Fruit fly (Drosophila melanogaster) whole organism, embryonic: ENCODE data around the gene fru.
A peak's percentile ranks its signal among the peaks of the same experiment; 100 is the strongest.

Experiments
- Awh ChIP-seq: fragments of 200-800 bp; sonication (Bioruptor generic); IDR thresholded peaks from 2 replicates; pipeline ENCODE4, ENCODE4 v1.3.6; 2022; ENCODE audit warnings: missing biosample characterization, missing genetic modification characterization
- Blimp-1 ChIP-seq: fragments of 200-800 bp; sonication (Bioruptor generic); optimal IDR thresholded peaks from 3 replicates; lab custom pipeline; 2018; ENCODE audit warnings: missing biosample characterization, missing genetic modification characterization, mild to moderate bottlenecking, moderate library complexity, missing genetic modification reagents
- CG10274 ChIP-seq: fragments of 200-800 bp; sonication (Bioruptor generic); optimal IDR thresholded peaks from 3 replicates; lab custom pipeline; 2017; ENCODE audit warnings: missing biosample characterization, mild to moderate bottlenecking, missing genetic modification characterization
- CG12744 ChIP-seq: fragments of 200-800 bp; sonication (Bioruptor generic); optimal IDR thresholded peaks from 2 replicates; lab custom pipeline; 2016; ENCODE audit warnings: missing biosample characterization, missing genetic modification characterization
- CG13287 ChIP-seq: fragments of 200-800 bp; sonication (Bioruptor generic); IDR thresholded peaks from 2 replicates; pipeline ENCODE4 v1.3.6; 2022; ENCODE audit warnings: missing biosample characterization, missing genetic modification characterization; ENCODE audit not compliant: partially characterized antibody
- CG17385 ChIP-seq: fragments of 200-800 bp; sonication (Bioruptor generic); optimal IDR thresholded peaks from 3 replicates; lab custom pipeline; 2018; ENCODE audit warnings: missing biosample characterization, mild to moderate bottlenecking, missing genetic modification characterization
- CG17568 ChIP-seq: fragments of 200-800 bp; sonication (Bioruptor generic); optimal IDR thresholded peaks from 2 replicates; lab custom pipeline; 2018; ENCODE audit warnings: missing biosample characterization, mild to moderate bottlenecking, missing genetic modification characterization, moderate library complexity
- CG18262 ChIP-seq: fragments of 200-800 bp; optimal IDR thresholded peaks from 3 replicates; lab custom pipeline; 2019; ENCODE audit warnings: missing biosample characterization, mild to moderate bottlenecking, missing genetic modification characterization, moderate library complexity
- CG2678 ChIP-seq: fragments of 200-800 bp; sonication (Bioruptor generic); optimal IDR thresholded peaks from 3 replicates; lab custom pipeline; 2019; ENCODE audit warnings: missing biosample characterization, mild to moderate bottlenecking, missing genetic modification characterization, moderate library complexity
- CG2875 ChIP-seq: fragments of 200-800 bp; sonication (Bioruptor generic); optimal IDR thresholded peaks from 2 replicates; lab custom pipeline; 2017; ENCODE audit warnings: missing biosample characterization, mild to moderate bottlenecking, missing genetic modification characterization, missing genetic modification reagents
- CG42726 ChIP-seq: fragments of 200-800 bp; sonication (Bioruptor generic); IDR thresholded peaks from 2 replicates; pipeline ENCODE4 v1.3.6; 2022; ENCODE audit warnings: missing biosample characterization, missing genetic modification characterization; ENCODE audit not compliant: partially characterized antibody
- CG4424 ChIP-seq: fragments of 200-800 bp; sonication (Bioruptor generic); optimal IDR thresholded peaks from 3 replicates; lab custom pipeline; 2016; ENCODE audit warnings: missing biosample characterization, missing genetic modification characterization
- CG5180 ChIP-seq: fragments of 200-800 bp; sonication (Bioruptor generic); optimal IDR thresholded peaks from 3 replicates; lab custom pipeline; 2017; ENCODE audit warnings: missing biosample characterization, missing genetic modification characterization, mild to moderate bottlenecking, moderate library complexity, missing genetic modification reagents
- CG6765 ChIP-seq: fragments of 200-800 bp; sonication (Bioruptor generic); optimal IDR thresholded peaks from 3 replicates; lab custom pipeline; 2017; ENCODE audit warnings: missing biosample characterization, mild to moderate bottlenecking, missing genetic modification characterization
- CG6791 ChIP-seq: fragments of 200-800 bp; sonication (Bioruptor generic); IDR thresholded peaks from 3 replicates; pipeline ENCODE4 v1.3.6; 2022; ENCODE audit warnings: missing biosample characterization, missing genetic modification characterization; ENCODE audit not compliant: partially characterized antibody
- CG7745 ChIP-seq: fragments of 200-800 bp; sonication (Bioruptor generic); optimal IDR thresholded peaks from 2 replicates; lab custom pipeline; 2018; ENCODE audit warnings: missing biosample characterization, mild to moderate bottlenecking, missing genetic modification characterization, moderate library complexity
- CG7928 ChIP-seq: fragments of 200-800 bp; sonication (Bioruptor generic); optimal IDR thresholded peaks from 2 replicates; lab custom pipeline; 2017; ENCODE audit warnings: missing biosample characterization, mild to moderate bottlenecking, missing genetic modification characterization
- CG9215 ChIP-seq: fragments of 200-800 bp; sonication (Bioruptor generic); IDR thresholded peaks from 2 replicates; pipeline ENCODE4 v1.3.6; 2022; ENCODE audit warnings: missing biosample characterization, missing genetic modification characterization
- Fer2 ChIP-seq: fragments of 200-800 bp; sonication (Bioruptor generic); optimal IDR thresholded peaks from 2 replicates; lab custom pipeline; 2018; ENCODE audit warnings: missing biosample characterization, mild to moderate bottlenecking, missing genetic modification characterization, moderate library complexity
- HLH3B ChIP-seq: fragments of 200-800 bp; sonication (Bioruptor generic); IDR thresholded peaks from 2 replicates; pipeline ENCODE4 v1.3.6; 2022; ENCODE audit warnings: missing biosample characterization, missing genetic modification characterization
- Hr51 ChIP-seq, 2 experiments: fragments of 200-800 bp; sonication (Bioruptor generic); optimal IDR thresholded peaks; 2 replicates in 1 of 2; 3 replicates in 1 of 2; lab custom pipeline; 2016 to 2018; ENCODE audit warnings: missing biosample characterization in 2 of 2, missing genetic modification characterization in 2 of 2, mild to moderate bottlenecking in 1 of 2, moderate library complexity in 1 of 2
- NC2α ChIP-seq: fragments of 200-800 bp; sonication (Bioruptor generic); optimal IDR thresholded peaks from 2 replicates; lab custom pipeline; 2016; ENCODE audit warnings: missing biosample characterization, missing genetic modification characterization
- Poxn ChIP-seq: fragments of 200-800 bp; sonication (Bioruptor generic); IDR thresholded peaks from 2 replicates; pipeline ENCODE4 v1.3.6; 2022; ENCODE audit warnings: missing biosample characterization, missing genetic modification characterization
- Spps ChIP-seq: fragments of 200-800 bp; sonication (Bioruptor generic); optimal IDR thresholded peaks from 2 replicates; lab custom pipeline; 2018; ENCODE audit warnings: missing biosample characterization, mild to moderate bottlenecking, missing genetic modification characterization
- Vsx1 ChIP-seq: fragments of 200-800 bp; sonication (Bioruptor generic); optimal IDR thresholded peaks from 2 replicates; lab custom pipeline; 2017; ENCODE audit warnings: missing biosample characterization, mild to moderate bottlenecking, missing genetic modification characterization, missing genetic modification reagents
- ab ChIP-seq: fragments of 200-800 bp; sonication (Bioruptor generic); optimal IDR thresholded peaks from 2 replicates; lab custom pipeline; 2016; ENCODE audit warnings: missing biosample characterization, missing genetic modification characterization
- abd-A ChIP-seq: fragments of 200-800 bp; sonication (Bioruptor generic); optimal IDR thresholded peaks from 3 replicates; lab custom pipeline; 2019; ENCODE audit warnings: missing biosample characterization, mild to moderate bottlenecking, missing genetic modification characterization, moderate library complexity
- ac ChIP-seq: fragments of 200-800 bp; sonication (Bioruptor generic); optimal IDR thresholded peaks from 3 replicates; lab custom pipeline; 2017; ENCODE audit warnings: missing biosample characterization, mild to moderate bottlenecking, missing genetic modification characterization
- ato ChIP-seq: fragments of 200-800 bp; sonication (Bioruptor generic); IDR thresholded peaks from 2 replicates; pipeline ENCODE4 v1.3.6; 2022; ENCODE audit warnings: missing biosample characterization, missing genetic modification characterization; ENCODE audit not compliant: partially characterized antibody
- chif ChIP-seq, 2 experiments: fragments of 200-800 bp; sonication (Bioruptor generic); optimal IDR thresholded peaks; 3 replicates each; lab custom pipeline; 2016; ENCODE audit warnings: missing biosample characterization in 2 of 2, missing genetic modification characterization in 2 of 2
- chinmo ChIP-seq: fragments of 200-800 bp; sonication (Bioruptor generic); IDR thresholded peaks from 4 replicates; pipeline ENCODE4 v1.3.6; 2022; ENCODE audit warnings: missing biosample characterization, missing genetic modification characterization; ENCODE audit not compliant: partially characterized antibody
- chm ChIP-seq: fragments of 200-800 bp; sonication (Bioruptor generic); IDR thresholded peaks from 2 replicates; pipeline ENCODE4 v1.3.6; 2022; ENCODE audit warnings: missing biosample characterization, missing genetic modification characterization
- da ChIP-seq: fragments of 200-800 bp; sonication (Bioruptor generic); optimal IDR thresholded peaks from 2 replicates; lab custom pipeline; 2016; ENCODE audit warnings: missing biosample characterization, missing genetic modification characterization
- gfzf ChIP-seq: fragments of 200-800 bp; sonication (Bioruptor generic); optimal IDR thresholded peaks from 2 replicates; lab custom pipeline; 2016; ENCODE audit warnings: missing biosample characterization, mild to moderate bottlenecking, missing genetic modification characterization, moderate library complexity
- gt ChIP-seq: fragments of 200-800 bp; sonication (Bioruptor generic); IDR thresholded peaks from 2 replicates; pipeline ENCODE4 v1.3.6; 2022; ENCODE audit warnings: missing biosample characterization, missing genetic modification characterization
- hb ChIP-seq: fragments of 200-800 bp; sonication (Bioruptor generic); IDR thresholded peaks from 3 replicates; pipeline ENCODE4 v1.3.6; 2022; ENCODE audit warnings: missing biosample characterization, missing genetic modification characterization; ENCODE audit not compliant: partially characterized antibody
- klu ChIP-seq: fragments of 200-800 bp; sonication (Bioruptor generic); IDR thresholded peaks from 2 replicates; pipeline ENCODE4 v1.3.6; 2022; ENCODE audit warnings: missing biosample characterization, missing genetic modification characterization
- kni ChIP-seq: fragments of 200-800 bp; sonication (Bioruptor generic); optimal IDR thresholded peaks from 3 replicates; lab custom pipeline; 2017; ENCODE audit warnings: mild to moderate bottlenecking, missing biosample characterization, missing genetic modification reagents, missing genetic modification characterization
- lmd ChIP-seq: fragments of 200-800 bp; sonication (Bioruptor generic); IDR thresholded peaks from 2 replicates; pipeline ENCODE4 v1.3.6; 2022; ENCODE audit warnings: missing biosample characterization, missing genetic modification characterization
- lola ChIP-seq, 3 experiments: fragments of >200 bp in 2 of 3; fragments of 200-800 bp in 1 of 3; sonication (Bioruptor generic) in 1 of 3; optimal IDR thresholded peaks; 2 replicates each; lab custom pipeline; 2017 to 2019; ENCODE audit warnings: missing biosample characterization in 3 of 3, missing genetic modification characterization in 3 of 3, mild to moderate bottlenecking in 1 of 3, moderate library complexity in 1 of 3
- pan ChIP-seq, 4 experiments: fragments of >200 bp in 3 of 4; fragments of 200-800 bp in 1 of 4; sonication (Bioruptor generic) in 1 of 4; optimal IDR thresholded peaks in 3 of 4; IDR thresholded peaks in 1 of 4; 2 replicates each; pipeline versions ENCODE4 v1.3.6 to Lab custom; 2017 to 2022; ENCODE audit warnings: missing biosample characterization in 2 of 4, missing genetic modification characterization in 2 of 4, mixed read lengths in 1 of 4
- phol ChIP-seq: fragments of 200-800 bp; sonication (Bioruptor generic); optimal IDR thresholded peaks from 3 replicates; lab custom pipeline; 2018; ENCODE audit warnings: missing biosample characterization, mild to moderate bottlenecking, missing genetic modification characterization, moderate library complexity
- pnt ChIP-seq: fragments of 200-800 bp; sonication (Bioruptor generic); optimal IDR thresholded peaks from 3 replicates; lab custom pipeline; 2016; ENCODE audit warnings: missing biosample characterization, missing genetic modification characterization
- ro ChIP-seq: fragments of 200-800 bp; sonication (Bioruptor generic); IDR thresholded peaks from 2 replicates; pipeline ENCODE4 v1.3.6; 2022; ENCODE audit warnings: missing biosample characterization, missing genetic modification characterization
- sens-2 ChIP-seq: fragments of 200-800 bp; sonication (Bioruptor generic); IDR thresholded peaks from 2 replicates; pipeline ENCODE4 v1.3.6; 2022; ENCODE audit warnings: missing biosample characterization, missing genetic modification characterization
- tup ChIP-seq: fragments of 200-800 bp; sonication (Bioruptor generic); optimal IDR thresholded peaks from 2 replicates; lab custom pipeline; 2016; ENCODE audit warnings: missing biosample characterization, mild to moderate bottlenecking, missing genetic modification characterization, moderate library complexity

Gene fru

dm6 chr3R:18412279-18413214 is 132.8 kb downstream of the fru start, which contains the start of gene CG31122 (continued):
- TF ChIP-seq Vsx1 (GFP tag; lab: Kevin White, UChicago): no peak
- TF ChIP-seq Spps: no peak
- TF ChIP-seq CG10274 (GFP tag; lab: Kevin White, UChicago): no peak
- peak; percentile 96 for TF ChIP-seq hb
- no peak; the same call in 1 of the 2 replicates for TF ChIP-seq lmd (GFP tag; lab: Robert Waterston, UW)
- TF ChIP-seq CG7745 (tag; lab: Kevin White, UChicago): no peak
- no peak for TF ChIP-seq pnt (GFP tag; lab: Kevin White, UChicago)
- TF ChIP-seq phol (tag; lab: Kevin White, UChicago): no peak
- peak; percentile 97 for TF ChIP-seq chinmo
- peak in 1 of 3 experiments; percentile 28 for TF ChIP-seq lola (GFP tag; optimal IDR thresholded peaks at IDR 0.05; lab: Kevin White, UChicago)
- peak; percentile 77 for TF ChIP-seq abd-A (tag; lab: Kevin White, UChicago)
- TF ChIP-seq CG18262 (tag; lab: Kevin White, UChicago): no peak
- no peak for TF ChIP-seq klu (GFP tag; lab: Robert Waterston, UW)
- no peak for TF ChIP-seq CG5180 (GFP tag; lab: Kevin White, UChicago)
- no peak for TF ChIP-seq pan (optimal IDR thresholded peaks at IDR 0.05; lab: Kevin White, UChicago)
- no peak for TF ChIP-seq pan (GFP tag; optimal IDR thresholded peaks at IDR 0.05 in 1 of 2, IDR thresholded peaks at IDR 0.05 in 1 of 2)
- peak; percentile 66 for TF ChIP-seq Blimp-1 (GFP tag; lab: Kevin White, UChicago)
- TF ChIP-seq ab (GFP tag; lab: Kevin White, UChicago): no peak
- no peak for TF ChIP-seq chm (GFP tag; lab: Robert Waterston, UW)
- no peak for TF ChIP-seq Poxn (GFP tag; lab: Robert Waterston, UW)
- peak in 1 of 2 experiments; percentile 62 for TF ChIP-seq Hr51 (GFP tag; optimal IDR thresholded peaks at IDR 0.05; lab: Kevin White, UChicago)
- TF ChIP-seq CG13287 (GFP tag; lab: Robert Waterston, UW): peak; percentile 98
- no peak for TF ChIP-seq NC2α (GFP tag; lab: Kevin White, UChicago)
- TF ChIP-seq gfzf (GFP tag; lab: Kevin White, UChicago): peak; percentile 71
- no peak for TF ChIP-seq CG6765
- peak; percentile 82 for TF ChIP-seq ato
- TF ChIP-seq ac (GFP tag; lab: Kevin White, UChicago): no peak
- peak; percentile 30 for TF ChIP-seq CG12744 (GFP tag; lab: Kevin White, UChicago)
- no peak for TF ChIP-seq CG7928 (GFP tag; lab: Kevin White, UChicago)
- peak; percentile 41 for TF ChIP-seq CG4424 (GFP tag; lab: Kevin White, UChicago)
- no peak for TF ChIP-seq kni (GFP tag; lab: Kevin White, UChicago)
- no peak for TF ChIP-seq Fer2 (tag; lab: Kevin White, UChicago)
- peak; percentile 89 for TF ChIP-seq CG6791
- no peak for TF ChIP-seq CG9215 (GFP tag; lab: Robert Waterston, UW)
- TF ChIP-seq Awh: no peak
- TF ChIP-seq tup: no peak
- peak in 1 of 2 experiments; percentile 42 for TF ChIP-seq chif (GFP tag; optimal IDR thresholded peaks at IDR 0.05; lab: Kevin White, UChicago)
- TF ChIP-seq CG42726: peak; percentile 72
- no peak for TF ChIP-seq CG17568
- no peak for TF ChIP-seq CG2678 (tag; lab: Kevin White, UChicago)
- TF ChIP-seq CG2875 (GFP tag; lab: Kevin White, UChicago): no peak
- TF ChIP-seq gt: no peak
- no peak for TF ChIP-seq da (GFP tag; lab: Kevin White, UChicago)
- TF ChIP-seq CG17385 (GFP tag; lab: Kevin White, UChicago): peak; percentile 97
- peak; percentile 49; the same call in 1 of the 2 replicates for TF ChIP-seq HLH3B (GFP tag; lab: Robert Waterston, UW)
- no peak for TF ChIP-seq ro (GFP tag; lab: Robert Waterston, UW)
- TF ChIP-seq sens-2 (GFP tag; lab: Robert Waterston, UW): 0 out of 2 replicates have a peak, but pooled peaks have one; percentile 12
